Worm (Caenorhabditis elegans): ENCODE measurements around the gene gsp-2.

The gsp-2 gene

DNA sequence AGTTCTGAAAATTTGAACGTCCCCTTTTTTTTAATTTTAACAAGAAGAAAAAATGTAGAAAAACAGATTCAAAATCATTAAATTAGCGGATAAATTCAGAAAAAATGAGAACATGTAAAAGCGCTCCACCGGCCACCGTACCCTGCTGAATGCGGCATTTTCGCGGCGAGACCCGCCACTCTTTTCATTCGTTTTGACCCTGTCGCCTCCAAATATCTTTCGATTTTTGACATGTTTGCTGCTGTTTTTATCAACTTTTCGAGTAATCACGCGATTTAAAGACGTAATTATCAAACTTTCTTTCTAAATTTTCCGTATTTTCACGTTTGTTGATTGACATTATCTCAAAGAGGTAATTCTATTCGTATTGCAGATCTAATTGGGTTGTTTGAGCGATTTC, at the start of gene gsp-2:
gsp-2 (plus strand) TSS at position 374 of the 400 bp plus-strand sequence.
- TF ChIP-seq unc-62 (GFP tag; optimal IDR thresholded peaks at IDR 0.05): no peak

DNA sequence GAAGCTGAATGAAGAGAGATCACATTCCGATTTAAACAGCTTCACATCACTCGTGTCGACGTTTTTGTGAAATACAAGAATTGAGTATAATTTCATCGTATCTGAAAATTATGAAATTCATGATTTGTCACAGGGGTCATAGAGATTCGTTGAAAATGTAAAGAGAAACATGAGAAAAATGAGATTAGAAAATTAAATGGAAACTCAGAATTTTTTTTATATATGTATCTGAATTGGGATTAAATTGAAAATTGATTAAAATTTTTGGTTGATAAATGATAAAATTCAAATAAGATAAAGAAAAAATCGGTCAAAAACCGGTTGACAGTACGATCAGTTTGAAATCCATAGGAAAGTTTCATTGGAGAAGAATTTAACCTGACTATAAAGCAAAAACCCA, 48.9 kb upstream of the gsp-2 start, which contains the start of gene ykt-6:
ykt-6 (minus strand) TSS at position 101 of the 400 bp plus-strand sequence.
- no peak for TF ChIP-seq unc-62 (GFP tag; optimal IDR thresholded peaks at IDR 0.05)

DNA sequence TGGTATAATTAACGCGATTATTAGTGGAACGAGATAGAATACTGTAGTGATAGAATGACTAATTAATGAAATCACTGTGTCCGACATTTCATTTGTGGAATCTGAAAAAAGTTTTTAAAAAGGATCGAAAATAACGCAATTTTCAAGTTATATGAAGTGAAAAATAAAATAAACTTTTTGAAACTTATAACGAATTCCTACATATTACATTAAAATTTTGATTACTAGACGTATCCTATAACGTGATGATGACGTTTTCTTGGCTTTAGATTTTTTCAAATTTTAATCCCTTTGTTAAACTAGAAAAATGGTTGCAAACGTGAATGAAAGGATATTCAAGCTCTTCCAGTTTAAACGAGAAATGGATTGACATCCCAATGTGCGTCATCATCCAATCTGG, 45.9 kb upstream of the gsp-2 start, which contains the start of gene algn-11:
algn-11 (minus strand) TSS at position 101 of the 400 bp plus-strand sequence.
- TF ChIP-seq unc-62 (GFP tag; optimal IDR thresholded peaks at IDR 0.05): no peak

DNA sequence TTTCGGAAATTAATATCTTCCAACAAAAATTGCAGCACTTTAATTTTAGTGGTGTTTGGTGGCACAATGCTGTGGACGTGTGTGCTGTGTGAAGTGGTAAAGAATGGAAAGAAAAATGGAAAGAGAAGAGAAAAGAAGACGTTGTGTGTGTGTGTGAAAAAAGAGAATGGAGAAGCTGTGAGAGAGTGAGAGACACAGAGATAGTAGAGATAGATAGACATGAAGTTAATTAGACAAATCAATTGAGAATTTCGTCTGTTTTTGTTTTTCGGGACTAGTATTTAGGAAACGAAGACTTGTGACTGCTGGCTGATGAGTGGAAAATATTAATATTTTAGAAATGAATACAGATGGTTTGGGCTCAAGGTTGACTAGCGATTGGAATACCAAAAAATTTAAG, 45.2 kb upstream of the gsp-2 start:
- no peak for TF ChIP-seq unc-62 (GFP tag; optimal IDR thresholded peaks at IDR 0.05)

DNA sequence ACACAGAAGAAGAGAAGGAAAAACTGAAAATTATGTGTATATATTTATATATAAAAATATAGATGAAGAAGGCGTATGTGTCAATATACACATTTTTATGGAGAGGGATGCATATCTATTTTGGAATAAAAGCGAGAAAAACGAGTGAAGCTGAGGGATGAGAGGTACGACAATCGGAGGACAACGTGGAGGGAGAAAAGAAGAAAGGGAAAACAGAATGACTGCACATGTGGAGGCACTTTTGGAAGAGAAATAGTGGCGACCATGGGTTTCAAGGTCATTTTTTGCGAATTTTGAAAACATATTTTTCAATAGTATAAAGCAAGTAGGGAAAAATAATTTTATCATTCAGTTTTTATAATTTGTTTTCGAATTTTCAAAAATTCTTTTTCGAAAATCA, 43.8 kb upstream of the gsp-2 start:
- TF ChIP-seq unc-62 (GFP tag; optimal IDR thresholded peaks at IDR 0.05): no peak

DNA sequence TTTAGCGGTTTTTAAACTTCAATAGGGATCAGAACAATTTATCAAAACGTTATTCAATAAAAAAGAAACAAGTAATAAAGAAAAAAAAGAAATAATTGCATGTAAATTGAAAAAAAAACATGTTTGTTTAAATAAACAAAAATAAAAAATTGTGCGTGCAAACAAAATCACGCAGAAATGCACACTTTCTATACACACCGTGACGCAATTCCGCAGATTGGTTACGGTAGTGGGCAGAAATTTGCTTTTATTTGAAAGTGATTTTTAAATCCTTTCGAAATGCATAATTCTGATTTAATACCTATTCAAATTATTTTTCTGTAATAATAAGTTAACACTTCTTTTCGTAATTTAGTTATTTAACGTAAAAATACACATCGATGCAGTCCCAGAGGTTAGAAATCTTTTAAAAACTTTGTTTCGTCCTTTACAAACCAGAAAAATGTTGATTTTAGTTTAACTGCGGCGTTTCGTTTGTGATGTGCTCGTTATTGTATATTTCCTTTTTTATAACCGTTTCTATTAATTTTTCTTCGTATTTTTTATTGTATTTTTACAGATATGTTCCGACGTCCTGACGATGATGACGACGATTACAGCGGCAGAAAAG, 43.2 kb upstream of the gsp-2 start, which contains the start of gene cwf-19L2:
cwf-19L2 (plus strand) TSS at position 560 of the 610 bp plus-strand sequence.
- no peak for TF ChIP-seq unc-62 (GFP tag; optimal IDR thresholded peaks at IDR 0.05)

DNA sequence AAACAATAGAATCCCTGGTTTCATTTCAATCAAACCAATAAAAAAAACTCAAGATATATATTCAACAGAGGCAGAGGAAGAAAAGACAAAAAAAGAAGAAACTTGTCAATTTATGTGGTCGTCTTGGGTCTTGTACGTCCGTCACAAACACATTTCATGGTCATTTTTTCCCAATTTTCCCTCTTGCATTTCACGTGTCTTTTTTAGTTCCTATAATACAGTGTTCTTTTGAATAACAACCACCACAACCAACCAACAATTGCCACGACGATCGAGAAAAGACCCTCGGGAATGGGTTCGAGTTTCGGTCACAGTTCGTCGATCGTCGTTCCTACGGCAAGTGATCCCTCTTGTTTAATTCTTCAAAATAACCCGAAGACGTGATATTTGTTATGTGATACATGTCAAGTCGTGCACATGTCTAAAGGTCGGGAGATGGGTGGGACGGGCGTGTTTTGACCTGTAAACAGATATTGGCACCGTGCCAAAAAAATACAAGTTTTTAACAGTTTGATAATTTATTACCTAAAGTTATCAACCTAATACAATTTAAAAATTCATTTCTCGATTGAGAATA, 40.2 kb upstream of the gsp-2 start:
- TF ChIP-seq unc-62 (GFP tag; optimal IDR thresholded peaks at IDR 0.05): no peak

DNA sequence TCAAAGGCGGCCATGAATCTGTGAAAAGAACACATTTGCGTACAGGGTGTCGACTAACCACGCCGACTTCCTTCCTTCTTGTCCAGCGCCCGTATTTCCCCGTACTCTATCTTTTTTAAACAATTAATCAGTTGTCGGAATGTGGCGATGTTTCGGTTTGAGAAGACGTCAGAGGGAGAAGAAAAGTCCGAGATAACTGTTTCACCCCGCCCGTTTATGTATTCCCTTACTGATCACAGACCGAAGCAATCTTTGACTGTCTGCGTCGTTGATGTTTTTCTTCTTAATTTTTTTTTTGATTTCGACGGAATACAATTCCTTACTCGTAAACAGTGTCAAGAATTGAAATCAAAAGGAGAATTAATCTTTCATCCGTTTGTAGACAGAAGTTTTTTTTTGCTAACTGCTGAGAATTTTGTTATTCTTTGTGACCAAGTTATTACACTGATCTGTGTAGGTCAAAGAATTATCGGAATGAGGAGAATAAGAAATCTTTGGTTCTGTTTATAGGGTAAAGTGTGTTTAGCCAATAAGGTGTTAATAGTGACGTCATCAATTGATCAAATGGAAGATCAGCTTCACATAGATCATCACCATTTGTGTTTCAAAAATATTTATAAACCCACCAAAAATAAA, 39.2 kb upstream of the gsp-2 start:
- TF ChIP-seq unc-62 (GFP tag; optimal IDR thresholded peaks at IDR 0.05): no peak

DNA sequence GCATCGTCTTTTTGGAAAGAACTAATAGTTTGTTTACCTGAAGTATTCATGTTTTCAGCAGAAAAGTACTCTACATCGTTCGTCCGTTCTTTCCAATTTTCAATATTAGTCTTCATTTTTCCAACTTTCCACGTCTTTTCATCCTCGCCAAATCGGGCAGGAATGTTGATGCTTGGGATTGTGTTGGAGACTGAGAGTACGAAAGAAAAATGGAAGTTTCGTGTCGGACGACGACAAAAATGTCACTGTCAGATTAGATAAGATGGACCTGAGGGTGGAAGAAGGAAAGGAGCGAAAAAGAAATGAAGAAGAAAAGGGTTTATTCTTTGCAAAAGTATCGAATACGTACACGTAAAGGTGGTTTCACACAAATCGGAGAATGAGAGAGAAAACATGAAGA, 38.3 kb upstream of the gsp-2 start:
- no peak for TF ChIP-seq unc-62 (GFP tag; optimal IDR thresholded peaks at IDR 0.05)

DNA sequence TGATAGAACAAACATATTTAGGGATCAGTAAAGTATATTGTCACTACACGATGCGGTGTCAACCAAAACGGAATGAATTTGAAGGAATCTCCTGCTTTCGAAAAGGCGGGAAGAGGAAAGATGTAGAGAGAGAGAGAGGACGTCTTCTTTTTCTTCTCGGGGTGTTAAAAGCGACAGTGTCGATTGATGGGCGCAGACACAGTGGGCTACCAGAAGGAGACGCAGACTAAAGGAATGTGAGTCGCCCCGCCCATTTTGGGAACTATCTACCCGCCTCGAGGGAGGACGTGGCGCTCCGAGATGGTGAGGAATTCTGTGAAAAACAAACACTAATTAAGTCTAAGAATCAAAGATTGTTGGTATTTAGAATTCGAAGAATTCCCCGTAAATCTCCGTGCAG, 36.9 kb upstream of the gsp-2 start, which contains the start of the genes B0361.14 and B0361.9:
B0361.14 (minus strand) TSS at position 66 of the 400 bp plus-strand sequence.
B0361.9 (minus strand) TSS at position 166 of the 400 bp plus-strand sequence.
- TF ChIP-seq unc-62 (GFP tag; optimal IDR thresholded peaks at IDR 0.05): no peak

DNA sequence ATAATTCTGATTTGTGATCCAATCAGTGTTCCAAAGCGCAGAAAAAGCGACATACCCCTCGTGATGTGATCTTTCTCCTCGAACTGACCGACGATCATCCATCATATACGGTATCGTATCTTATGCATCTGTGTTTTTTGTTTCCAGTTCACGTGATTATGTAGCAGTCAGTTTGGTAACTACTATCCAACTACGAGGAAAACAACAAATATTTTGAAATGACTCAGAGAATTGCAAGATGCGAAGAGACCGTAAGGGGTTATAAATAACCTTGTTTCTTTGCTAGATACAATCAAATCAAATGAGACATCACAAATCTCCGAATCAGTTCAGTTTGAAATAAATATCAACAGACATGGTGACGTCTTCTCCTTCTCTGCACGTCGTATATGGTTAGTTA, 36.2 kb upstream of the gsp-2 start:
- TF ChIP-seq unc-62 (GFP tag; optimal IDR thresholded peaks at IDR 0.05): no peak

DNA sequence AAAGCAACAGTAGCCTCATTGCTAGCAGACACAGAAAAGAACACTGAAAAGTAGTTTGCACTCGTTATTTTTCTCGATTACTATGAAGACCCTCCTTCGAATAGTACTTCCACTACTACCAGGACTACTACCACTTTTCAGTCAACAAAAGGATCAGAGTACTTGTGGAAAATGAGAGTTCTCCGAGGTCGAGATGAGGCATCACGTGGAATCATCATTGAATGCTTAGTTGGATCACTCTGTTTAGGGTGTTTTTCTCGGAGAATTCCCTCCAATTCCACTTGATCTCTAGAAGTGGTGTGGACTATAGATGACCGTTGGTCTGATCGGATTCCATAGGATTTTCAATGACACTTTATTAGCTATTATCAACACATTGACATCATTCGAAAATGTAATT, 35.6 kb upstream of the gsp-2 start:
- TF ChIP-seq unc-62 (GFP tag; optimal IDR thresholded peaks at IDR 0.05): no peak

DNA sequence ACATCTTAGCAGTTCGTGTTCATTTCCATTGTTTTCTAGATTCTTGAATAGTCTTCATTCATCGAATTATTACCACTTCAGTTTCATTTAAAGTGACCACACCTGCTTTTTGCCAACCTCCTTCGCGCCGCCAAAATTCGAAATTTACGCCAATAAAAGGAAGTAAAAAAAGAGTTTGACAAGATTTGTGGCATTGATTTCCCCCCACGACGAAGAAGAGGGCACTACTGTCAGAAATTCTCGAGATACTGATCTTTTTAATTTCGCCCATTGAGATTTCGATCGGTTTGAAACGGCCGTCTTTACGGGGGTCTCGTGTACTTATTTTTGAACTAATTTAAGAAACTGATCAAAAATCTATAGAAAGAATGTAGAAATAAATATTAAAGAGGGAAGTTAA, 34.7 kb upstream of the gsp-2 start:
- TF ChIP-seq unc-62 (GFP tag; optimal IDR thresholded peaks at IDR 0.05): no peak

DNA sequence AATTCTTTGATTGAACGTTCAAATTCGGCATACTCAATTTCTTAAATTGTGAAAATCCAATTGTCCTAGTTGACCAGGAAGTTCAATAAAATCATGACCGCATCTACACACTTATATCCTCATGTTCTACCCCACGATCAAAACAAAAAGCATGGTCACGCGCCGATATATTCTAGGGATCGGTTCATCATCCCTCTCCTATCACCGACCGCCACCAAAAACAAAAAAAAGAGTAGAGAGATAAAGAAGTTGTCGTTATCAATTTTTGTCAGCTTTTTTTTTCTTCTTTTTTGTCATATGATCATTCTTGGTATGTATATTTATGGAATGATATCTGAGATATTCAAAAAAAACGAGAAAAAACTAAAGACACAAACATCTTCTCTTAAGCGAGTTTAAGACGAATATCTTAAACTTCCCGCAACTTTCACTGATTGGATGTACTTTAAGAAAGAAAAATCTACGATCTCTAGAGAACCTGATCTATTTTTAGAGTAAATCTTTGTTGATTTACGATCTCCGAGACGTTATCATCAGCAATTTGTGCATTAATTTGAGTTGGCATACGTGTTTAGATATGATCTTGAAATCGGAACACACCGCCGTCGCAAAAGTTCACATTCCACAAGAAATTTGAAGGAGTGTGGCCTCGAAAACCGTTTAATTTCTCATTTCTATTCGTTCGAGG, 31.3 kb upstream of the gsp-2 start:
- no peak for TF ChIP-seq unc-62 (GFP tag; optimal IDR thresholded peaks at IDR 0.05)

DNA sequence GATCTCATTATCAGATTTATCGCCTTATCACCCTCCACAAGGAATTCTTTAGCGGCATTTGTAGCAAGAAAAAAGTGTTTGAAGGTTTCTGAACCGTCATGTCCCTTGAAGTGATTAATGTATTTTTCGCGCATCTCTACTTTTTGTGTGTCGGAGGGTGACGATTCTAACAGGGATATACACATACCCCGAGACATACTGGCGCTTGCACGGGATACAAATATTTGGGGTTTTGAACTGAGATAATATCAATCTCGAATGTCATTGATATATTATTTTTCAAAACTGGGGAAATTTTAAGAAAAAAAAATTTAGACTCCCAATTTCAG, 30.8 kb upstream of the gsp-2 start:
- TF ChIP-seq unc-62 (GFP tag; optimal IDR thresholded peaks at IDR 0.05): no peak

DNA sequence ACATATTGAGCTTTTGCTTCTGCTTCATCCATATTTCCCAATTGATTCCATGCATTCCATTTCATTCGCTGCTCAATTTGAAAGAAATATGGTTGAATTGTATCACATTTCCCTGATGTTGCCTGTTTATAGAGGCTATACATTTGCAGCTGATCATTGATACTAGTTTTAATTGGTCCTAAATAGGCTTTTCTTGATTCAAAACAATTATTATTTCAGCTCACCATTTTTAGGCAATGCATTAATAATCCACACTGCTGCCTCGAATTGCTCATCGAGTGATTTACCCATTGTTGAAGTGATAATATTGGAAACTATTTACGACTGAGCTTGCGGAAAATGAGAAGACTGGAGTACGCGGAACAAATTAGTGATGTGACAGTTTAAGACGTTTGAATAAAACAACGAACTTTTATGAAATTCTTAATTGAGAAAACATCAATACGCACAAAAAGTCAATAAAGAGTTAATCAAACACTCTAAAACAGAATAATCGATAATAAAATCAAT, 27.7 kb upstream of the gsp-2 start, which contains the start of gene acbp-4:
acbp-4 (minus strand) TSS at position 510 of the 510 bp plus-strand sequence.
- TF ChIP-seq unc-62 (GFP tag; optimal IDR thresholded peaks at IDR 0.05): no peak
